Worm (Caenorhabditis elegans) whole organism, L1 larva: ENCODE results near the gene K03H9.3.

Experiments used
- F16B12.6 ChIP-seq: fragments of 150-350 bp; optimal IDR thresholded peaks from 2 replicates; lab custom pipeline; 2014; ENCODE audit warnings: missing biosample characterization, missing genetic modification characterization
- ama-1 ChIP-seq: fragments of 150-350 bp; optimal IDR thresholded peaks from 2 replicates; lab custom pipeline; 2014
- blmp-1 ChIP-seq: fragments of 150-350 bp; optimal IDR thresholded peaks from 2 replicates; lab custom pipeline; 2014; ENCODE audit warnings: missing biosample characterization, missing genetic modification characterization
- ceh-63 ChIP-seq: fragments of 200-800 bp; sonication (Bioruptor generic); optimal IDR thresholded peaks from 2 replicates; lab custom pipeline; 2018; ENCODE audit warnings: mild to moderate bottlenecking, missing genetic modification characterization, missing compliant biosample characterization
- ceh-8 ChIP-seq: fragments of 200-800 bp; sonication (Bioruptor generic); optimal IDR thresholded peaks from 2 replicates; lab custom pipeline; 2018; ENCODE audit warnings: mild to moderate bottlenecking, missing genetic modification characterization, moderate library complexity, missing compliant biosample characterization
- ceh-88 ChIP-seq: fragments of 200-800 bp; sonication (Bioruptor generic); IDR thresholded peaks from 2 replicates; pipeline ENCODE4 v1.3.6; 2022; ENCODE audit warnings: missing genetic modification characterization, missing compliant biosample characterization
- efl-1 ChIP-seq, 4 experiments: fragments of 150-350 bp; optimal IDR thresholded peaks in 3 of 4; peaks in 1 of 4; 1 replicate in 1 of 4; 2 replicates in 3 of 4; lab custom pipeline; 2014; ENCODE audit warnings: missing biosample characterization in 2 of 4, missing genetic modification characterization in 2 of 4, missing genetic modification reagents in 2 of 4
- elt-2 ChIP-seq: sonication (generic microtip); optimal IDR thresholded peaks from 2 replicates; lab custom pipeline; 2016; ENCODE audit warnings: missing genetic modification characterization, mild to moderate bottlenecking, inconsistent platforms, missing compliant biosample characterization, missing genetic modification reagents
- elt-3 ChIP-seq, 6 experiments: fragments of 150-350 bp in 1 of 6; sonication (generic microtip); optimal IDR thresholded peaks; 2 replicates each; lab custom pipeline; 2017 to 2018; ENCODE audit warnings: missing biosample characterization in 6 of 6, missing genetic modification characterization in 6 of 6, inconsistent platforms in 1 of 6
- fkh-8 ChIP-seq: sonication (generic microtip); optimal IDR thresholded peaks from 2 replicates; lab custom pipeline; 2016; ENCODE audit warnings: mild to moderate bottlenecking, missing genetic modification characterization, missing compliant biosample characterization
- grh-1 ChIP-seq: fragments of 200-800 bp; sonication (Bioruptor generic); IDR thresholded peaks from 2 replicates; pipeline ENCODE4 v1.3.6; 2022; ENCODE audit warnings: missing genetic modification reagents, missing genetic modification characterization, missing compliant biosample characterization
- hlh-17 ChIP-seq: fragments of 200-800 bp; sonication (Bioruptor generic); optimal IDR thresholded peaks from 2 replicates; lab custom pipeline; 2018; ENCODE audit warnings: missing genetic modification characterization, mild to moderate bottlenecking, missing compliant biosample characterization, moderate library complexity, borderline replicate concordance
- hpl-2 ChIP-seq: fragments of 150-350 bp; optimal IDR thresholded peaks from 2 replicates; lab custom pipeline; 2014; ENCODE audit warnings: missing biosample characterization, missing genetic modification reagents, missing genetic modification characterization
- lin-13 ChIP-seq: fragments of 150-350 bp; optimal IDR thresholded peaks from 2 replicates; lab custom pipeline; 2014; ENCODE audit warnings: missing biosample characterization, missing genetic modification reagents, missing genetic modification characterization
- lin-14 ChIP-seq: fragments of 200-800 bp; sonication (Bioruptor generic); optimal IDR thresholded peaks from 2 replicates; lab custom pipeline; 2018; ENCODE audit warnings: mild to moderate bottlenecking, missing genetic modification characterization, moderate library complexity, missing compliant biosample characterization
- lin-35 ChIP-seq, 2 experiments: fragments of 150-350 bp; optimal IDR thresholded peaks; 2 replicates each; lab custom pipeline; 2014; ENCODE audit warnings: missing biosample characterization in 2 of 2, missing genetic modification characterization in 2 of 2, missing genetic modification reagents in 2 of 2
- lir-3 ChIP-seq: sonication (generic microtip); optimal IDR thresholded peaks from 2 replicates; lab custom pipeline; 2016; ENCODE audit warnings: mild to moderate bottlenecking, missing genetic modification characterization, moderate library complexity, missing compliant biosample characterization; ENCODE audit not compliant: poor library complexity
- mef-2 ChIP-seq: fragments of 150-350 bp; optimal IDR thresholded peaks from 2 replicates; lab custom pipeline; 2014; ENCODE audit warnings: missing biosample characterization, missing genetic modification characterization
- mep-1 ChIP-seq: fragments of 150-350 bp; optimal IDR thresholded peaks from 2 replicates; lab custom pipeline; 2014; ENCODE audit warnings: missing biosample characterization, missing genetic modification characterization
- nhr-11 ChIP-seq: fragments of 150-350 bp; optimal IDR thresholded peaks from 2 replicates; lab custom pipeline; 2014; ENCODE audit warnings: missing biosample characterization, missing genetic modification characterization
- nhr-28 ChIP-seq: fragments of 150-350 bp; optimal IDR thresholded peaks from 2 replicates; lab custom pipeline; 2014; ENCODE audit warnings: missing biosample characterization, missing genetic modification characterization
- nhr-71 ChIP-seq: sonication (generic microtip); optimal IDR thresholded peaks from 2 replicates; lab custom pipeline; 2016; ENCODE audit warnings: mild to moderate bottlenecking, missing genetic modification characterization, moderate library complexity, missing compliant biosample characterization
- pax-3 ChIP-seq: fragments of 200-800 bp; sonication (Bioruptor generic); optimal IDR thresholded peaks from 2 replicates; lab custom pipeline; 2018; ENCODE audit warnings: mild to moderate bottlenecking, missing genetic modification characterization, moderate library complexity, missing compliant biosample characterization
- pqm-1 ChIP-seq: sonication (generic microtip); optimal IDR thresholded peaks from 3 replicates; lab custom pipeline; 2017; ENCODE audit warnings: missing biosample characterization, missing genetic modification characterization
- sox-4 ChIP-seq: sonication (generic microtip); optimal IDR thresholded peaks from 2 replicates; lab custom pipeline; 2016; ENCODE audit warnings: missing genetic modification characterization, missing compliant biosample characterization
- sup-37 ChIP-seq: fragments of 200-800 bp; sonication (Bioruptor generic); optimal IDR thresholded peaks from 2 replicates; lab custom pipeline; 2018; ENCODE audit warnings: mild to moderate bottlenecking, missing genetic modification characterization, missing compliant biosample characterization
- swsn-7 ChIP-seq: sonication (generic microtip); optimal IDR thresholded peaks from 2 replicates; lab custom pipeline; 2016; ENCODE audit warnings: missing genetic modification characterization, missing compliant biosample characterization
- unc-130 ChIP-seq: fragments of 150-350 bp; optimal IDR thresholded peaks from 2 replicates; lab custom pipeline; 2017; ENCODE audit warnings: missing biosample characterization, missing genetic modification characterization, inconsistent platforms
- unc-86 ChIP-seq: sonication (generic microtip); optimal IDR thresholded peaks from 2 replicates; lab custom pipeline; 2016; ENCODE audit warnings: missing genetic modification characterization, missing compliant biosample characterization
- xbp-1 ChIP-seq: sonication (generic microtip); optimal IDR thresholded peaks from 2 replicates; lab custom pipeline; 2016; ENCODE audit warnings: missing genetic modification characterization, missing compliant biosample characterization

The K03H9.3 gene

DNA sequence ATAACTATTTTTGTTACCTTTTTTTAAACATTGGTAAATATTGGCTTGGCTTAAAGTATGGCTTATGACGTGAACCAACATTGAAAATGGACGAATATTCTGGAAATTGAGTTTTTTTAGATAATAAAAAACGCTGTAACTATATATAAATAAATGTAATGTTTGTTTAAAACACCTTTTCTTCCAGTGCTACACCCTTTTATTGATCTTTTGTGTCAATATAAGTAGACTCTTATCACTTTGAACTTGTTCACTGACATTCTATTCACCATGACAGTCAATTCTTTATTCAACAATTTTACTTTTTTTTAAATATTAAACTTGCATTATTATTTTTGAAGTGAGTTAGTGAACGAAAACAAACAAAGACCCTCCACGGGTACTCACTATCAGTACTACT lies 19.7 kb upstream of the K03H9.3 start, which contains the start of gene T25D10.1:
Gene T25D10.1 (plus strand): TSS at position 169 of the 400 bp plus-strand sequence.
- TF ChIP-seq elt-2 (tag; lab: Kevin White, UChicago), result peak; percentile 37
- no peak for TF ChIP-seq fkh-8 (tag; lab: Kevin White, UChicago)
- TF ChIP-seq lin-13, result no peak

DNA sequence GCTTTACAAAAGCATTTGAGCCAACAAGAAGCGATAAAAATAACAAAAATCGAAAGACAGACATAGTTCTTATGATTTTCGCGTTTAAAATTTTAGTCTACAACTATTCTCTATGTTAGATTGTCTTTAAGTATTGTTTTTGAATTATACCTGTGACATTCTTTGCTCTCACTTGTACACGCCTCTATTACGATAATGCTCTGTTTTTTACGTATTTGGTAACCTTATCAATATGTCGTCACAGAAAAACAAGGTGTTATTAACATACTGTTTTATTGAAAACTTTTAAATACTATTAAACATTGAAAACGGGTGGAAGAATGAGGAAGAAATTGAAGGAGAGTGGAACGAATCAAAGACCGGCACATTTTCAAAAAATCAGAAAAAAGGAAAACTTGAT lies 15.6 kb upstream of the K03H9.3 start, which contains the start of gene spp-11:
Gene spp-11 (minus strand): TSS at position 101 of the 400 bp plus-strand sequence.
- TF ChIP-seq ceh-63 (GFP tag; lab: Kevin White, UChicago) (no peak), sup-37 (GFP tag; lab: Kevin White, UChicago) (no peak), hpl-2 (GFP tag; lab: Kevin White, UChicago) (no peak), swsn-7 (tag; lab: Kevin White, UChicago) (no peak), nhr-28 (tag; lab: Kevin White, UChicago) (no peak), unc-130 (tag; lab: Kevin White, UChicago) (no peak), lir-3 (tag; lab: Kevin White, UChicago) (no peak)

DNA sequence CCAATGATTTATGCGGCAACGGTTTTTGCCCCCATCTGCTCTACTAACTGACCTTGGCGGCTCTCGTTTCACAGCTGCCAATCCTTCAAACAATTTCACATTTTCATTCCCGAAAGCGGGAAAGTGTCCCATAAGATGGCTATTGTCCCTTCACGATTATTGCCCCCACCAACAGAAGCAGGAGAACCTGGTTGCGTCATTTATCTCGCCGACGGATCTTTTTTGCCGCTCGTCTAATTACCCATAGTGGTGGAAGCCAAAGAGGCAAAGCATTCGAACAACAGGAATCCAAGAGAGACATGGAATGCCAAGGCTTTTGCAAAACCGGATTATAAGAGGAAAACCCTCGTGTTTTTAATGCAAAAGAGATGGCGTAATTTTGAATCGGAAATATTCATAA lies 13.8 kb upstream of the K03H9.3 start:
- TF ChIP-seq blmp-1 (tag; lab: Kevin White, UChicago), result peak; percentile 45
- TF ChIP-seq hlh-17, result no peak

DNA sequence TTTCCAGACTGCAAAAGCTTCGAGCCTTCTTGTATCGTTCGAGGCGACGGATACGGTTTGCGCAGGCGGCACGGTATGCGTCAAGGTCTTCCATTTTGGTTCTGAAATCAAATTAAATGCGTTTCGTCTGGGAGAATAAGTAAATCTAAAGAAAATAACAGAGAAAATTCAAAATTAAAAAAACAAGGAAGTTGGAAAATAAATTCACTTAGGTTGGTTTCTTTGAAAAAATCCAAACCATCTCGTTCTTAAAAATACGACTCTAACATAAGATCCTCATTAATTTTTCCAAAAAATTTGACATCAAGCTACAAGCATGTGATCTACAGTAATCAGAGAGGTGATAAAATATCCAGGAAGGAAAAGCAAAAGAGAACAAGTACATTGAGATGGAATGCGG lies 12.7 kb upstream of the K03H9.3 start, which contains the start of gene T25D10.4:
Gene T25D10.4 (minus strand): TSS at position 101 of the 400 bp plus-strand sequence.
- no peak for TF ChIP-seq nhr-71
- TF ChIP-seq, all 84 proteins: peak for 0

DNA sequence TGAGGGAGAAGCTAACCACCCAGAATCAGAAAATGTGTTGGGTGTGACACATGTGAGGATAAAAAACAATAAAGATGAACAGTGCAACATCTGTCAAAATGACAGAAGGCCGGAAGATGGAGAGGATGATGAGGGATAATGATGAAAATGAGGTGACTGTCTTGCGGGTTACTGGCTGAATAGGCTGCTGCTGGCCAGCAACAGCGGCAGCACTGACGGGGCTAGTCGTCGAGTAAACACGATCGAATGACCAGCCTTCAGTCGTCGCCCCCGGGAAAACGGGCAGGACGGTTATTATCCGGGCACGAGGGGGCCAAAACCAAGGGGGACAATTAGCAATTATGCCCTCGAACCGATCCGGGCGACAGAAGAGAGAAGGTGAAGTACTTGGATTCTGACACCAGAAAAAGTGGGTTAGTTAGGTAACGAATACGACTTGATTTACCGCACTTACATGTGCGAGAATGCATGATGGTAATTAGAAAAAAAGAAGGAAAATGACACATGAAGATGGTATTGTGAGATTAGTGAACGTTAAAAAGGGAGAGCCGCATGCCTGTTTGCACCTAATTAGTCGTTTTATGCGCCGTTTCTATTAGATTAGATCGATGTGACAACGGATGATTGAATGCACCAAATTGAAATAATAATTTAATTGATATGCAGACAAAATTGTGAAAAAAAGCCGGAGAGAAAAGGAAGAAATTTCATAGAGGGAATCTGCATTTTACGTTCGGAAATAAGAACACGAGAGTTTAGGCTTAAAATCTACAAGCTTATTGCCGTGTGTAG lies 11.1 kb upstream of the K03H9.3 start:
- TF ChIP-seq mef-2 (tag; lab: Kevin White, UChicago) (no peak), efl-1 (optimal IDR thresholded peaks at IDR 0.05; lab: Kevin White, UChicago) (no peak), efl-1 (GFP tag; optimal IDR thresholded peaks at IDR 0.05 in 1 of 2; lab: Kevin White, UChicago) (peak in 1 of 2 experiments; percentile 43), blmp-1 (tag; lab: Kevin White, UChicago) (peak; percentile 1), nhr-11 (tag; lab: Kevin White, UChicago) (no peak), ceh-8 (GFP tag; lab: Kevin White, UChicago) (no peak)

DNA sequence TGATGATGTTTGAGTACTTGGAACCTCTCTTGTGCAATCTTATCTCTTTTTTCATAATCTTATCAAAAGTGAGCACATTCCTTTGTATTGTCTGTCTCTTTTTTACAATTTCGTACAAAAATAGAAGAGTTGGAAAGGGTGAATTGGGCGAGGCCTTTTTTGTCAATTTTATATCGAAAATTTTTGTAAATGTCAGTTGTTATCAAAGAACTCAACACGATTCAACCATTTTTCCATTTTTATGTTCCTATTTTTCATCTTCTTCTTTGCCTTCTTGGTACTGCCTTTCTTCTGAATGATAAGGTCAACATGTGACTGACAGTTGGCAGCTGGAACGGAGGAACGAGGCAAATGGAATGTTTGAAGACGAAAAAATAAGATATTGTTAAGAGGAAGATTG lies 9.1 kb upstream of the K03H9.3 start:
- TF ChIP-seq ama-1 (lab: Kevin White, UChicago) (no peak), mep-1 (tag; lab: Kevin White, UChicago) (no peak), efl-1 (optimal IDR thresholded peaks at IDR 0.05; lab: Kevin White, UChicago) (no peak), efl-1 (GFP tag; optimal IDR thresholded peaks at IDR 0.05 in 1 of 2; lab: Kevin White, UChicago) (no peak), lin-35 (GFP tag; optimal IDR thresholded peaks at IDR 0.05; lab: Kevin White, UChicago) (peak in 1 of 2 experiments; percentile 22), pax-3 (tag; lab: Kevin White, UChicago) (peak; percentile 28), hlh-17 (no peak), unc-86 (tag; lab: Kevin White, UChicago) (no peak), elt-3 (tag; optimal IDR thresholded peaks at IDR 0.05; lab: Kevin White, UChicago) (peak in 1 of 6 experiments; percentile 61), lin-14 (GFP tag; lab: Kevin White, UChicago) (peak; percentile 43), grh-1 (GFP tag; lab: Robert Waterston, UW) (no peak), F16B12.6 (tag; lab: Kevin White, UChicago) (no peak), elt-2 (tag; lab: Kevin White, UChicago) (peak; percentile 89), ceh-88 (GFP tag; lab: Robert Waterston, UW) (no peak), pqm-1 (no peak), xbp-1 (tag; lab: Kevin White, UChicago) (no peak), ceh-8 (GFP tag; lab: Kevin White, UChicago) (no peak), sox-4 (tag; lab: Kevin White, UChicago) (no peak)
- TF ChIP-seq, all 84 proteins: peak for 5
